Fruit fly (Drosophila melanogaster): ENCODE measurements around the gene CG32365.
A peak's percentile ranks its signal among the peaks of the same experiment; 100 is the strongest.

The CG32365 gene

DNA sequence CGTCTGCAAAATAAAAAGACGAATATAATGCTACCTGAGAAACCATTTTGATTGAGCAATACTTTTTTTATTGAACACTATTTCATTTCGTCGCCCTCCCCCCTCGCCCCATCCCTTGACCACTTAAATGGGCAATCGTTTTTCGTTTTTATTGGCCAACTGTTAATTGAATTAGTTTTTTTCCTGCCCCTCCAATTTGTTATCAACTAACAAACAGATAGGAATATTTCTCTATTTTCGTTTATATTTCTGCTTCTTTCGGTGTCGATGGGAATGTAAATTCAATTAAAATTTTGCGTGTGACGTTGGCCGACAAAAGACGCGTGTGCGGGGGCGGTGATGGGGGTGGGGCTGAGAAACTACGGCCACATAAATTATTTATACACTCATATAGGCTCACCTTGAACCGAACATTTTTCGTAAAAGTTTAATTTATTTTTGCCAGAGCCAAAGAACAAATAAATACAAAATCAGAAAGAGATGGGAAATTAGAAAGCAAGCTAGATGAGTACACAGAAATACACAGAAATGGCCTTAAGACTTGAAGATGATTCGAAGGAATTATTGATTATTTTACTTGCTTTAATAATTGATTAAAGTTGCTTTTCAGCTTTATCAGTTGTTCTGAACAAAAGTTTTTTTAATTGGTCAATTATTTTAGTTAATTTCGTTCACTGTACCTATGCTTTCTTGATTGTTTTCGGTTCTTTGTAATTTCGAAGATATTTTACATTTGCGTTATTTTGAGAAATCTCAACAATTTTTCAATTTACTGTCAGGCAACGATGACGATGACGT, 8.0 kb upstream of the CG32365 start (continued):
- TF ChIP-seq Sox102F (GFP tag; optimal IDR thresholded peaks at IDR 0.05) (peak; percentile 48), CG14667 (GFP tag; IDR thresholded peaks at IDR 0.05) (peak; percentile 46), unc-4 (GFP tag; IDR thresholded peaks at IDR 0.05; ENCODE audit: partially characterized antibody) (no peak), Chrac-16 (GFP tag; optimal IDR thresholded peaks at IDR 0.05) (peak; percentile 30), lilli (GFP tag; optimal IDR thresholded peaks at IDR 0.05) (peak; percentile 63), CG10147 (GFP tag; optimal IDR thresholded peaks at IDR 0.05) (no peak), sr (GFP tag; IDR thresholded peaks at IDR 0.05) (peak; percentile 81), CkIIα-i1 (GFP tag; IDR thresholded peaks at IDR 0.05) (no peak), chn (GFP tag; optimal IDR thresholded peaks at IDR 0.05) (no peak), wdn (GFP tag; IDR thresholded peaks at IDR 0.05) (peak; percentile 74; the same call in 1 of the 2 replicates), grn (GFP tag; optimal IDR thresholded peaks at IDR 0.05) (no peak), CG10543 (GFP tag; optimal IDR thresholded peaks at IDR 0.05) (peak; percentile 29), CG3281 (GFP tag; optimal IDR thresholded peaks at IDR 0.05) (peak; percentile 35), bigmax (GFP tag; optimal IDR thresholded peaks at IDR 0.05) (no peak), Eip74EF (GFP tag; optimal IDR thresholded peaks at IDR 0.05) (peak in 1 of 2 experiments; percentile 48), CG31224 (GFP tag; IDR thresholded peaks at IDR 0.05) (peak; percentile 69), CG15011 (GFP tag; optimal IDR thresholded peaks at IDR 0.05) (no peak), eve (GFP tag; optimal IDR thresholded peaks at IDR 0.05) (peak in 1 of 2 experiments; percentile 51), ara (GFP tag; IDR thresholded peaks at IDR 0.05) (peak; percentile 65; the same call in 1 of the 2 replicates), seq (GFP tag; IDR thresholded peaks at IDR 0.05) (no peak), Vsx1 (GFP tag; optimal IDR thresholded peaks at IDR 0.05) (no peak), trh (GFP tag; optimal IDR thresholded peaks at IDR 0.05) (no peak), Rx (GFP tag; IDR thresholded peaks at IDR 0.05) (peak; percentile 46; the same call in 1 of the 2 replicates), CG11456 (GFP tag; IDR thresholded peaks at IDR 0.05) (peak; percentile 69; the same call in 2 of the 3 replicates), slou (GFP tag; optimal IDR thresholded peaks at IDR 0.05) (peak; percentile 33), CG12744 (GFP tag; optimal IDR thresholded peaks at IDR 0.05) (peak; percentile 24), Ets65A (GFP tag) (peak; percentile 88), CG2678 (tag; optimal IDR thresholded peaks at IDR 0.05) (peak; percentile 70), Gug (GFP tag; IDR thresholded peaks at IDR 0.05) (0 out of 4 replicates have a peak, but pooled peaks have one; percentile 29), Dip3 (GFP tag; optimal IDR thresholded peaks at IDR 0.05) (peak; percentile 38), CG9437 (GFP tag; optimal IDR thresholded peaks at IDR 0.05) (peak; percentile 6), Bdp1 (GFP tag; optimal IDR thresholded peaks at IDR 0.05) (no peak), mld (GFP tag; IDR thresholded peaks at IDR 0.05; ENCODE audit: partially characterized antibody) (no peak), CG1529 (GFP tag; optimal IDR thresholded peaks at IDR 0.05) (no peak), prd (optimal IDR thresholded peaks at IDR 0.05) (no peak), prd (GFP tag; IDR thresholded peaks at IDR 0.05) (peak; percentile 79), CG43689 (GFP tag; IDR thresholded peaks at IDR 0.05) (peak; percentile 25; the same call in 1 of the 2 replicates), CG4854 (GFP tag; optimal IDR thresholded peaks at IDR 0.05) (no peak), repo (GFP tag; optimal IDR thresholded peaks at IDR 0.05) (no peak), Kr (GFP tag; optimal IDR thresholded peaks at IDR 0.05) (no peak), CG17186 (GFP tag; optimal IDR thresholded peaks at IDR 0.05) (no peak), MTF-1 (GFP tag; optimal IDR thresholded peaks at IDR 0.05; ENCODE audit: borderline replicate concordance) (no peak), ftz-f1 (GFP tag; optimal IDR thresholded peaks at IDR 0.05) (peak; percentile 76), CG8924 (tag; optimal IDR thresholded peaks at IDR 0.05) (peak; percentile 36), wek (GFP tag; optimal IDR thresholded peaks at IDR 0.05) (no peak), Six4 (GFP tag; optimal IDR thresholded peaks at IDR 0.05) (peak; percentile 4), dpn (GFP tag; optimal IDR thresholded peaks at IDR 0.05) (peak; percentile 45 to 71), NC2α (GFP tag; optimal IDR thresholded peaks at IDR 0.05) (no peak), dimm (GFP tag; IDR thresholded peaks at IDR 0.05) (peak; percentile 25; the same call in 1 of the 2 replicates), CG10654 (GFP tag; optimal IDR thresholded peaks at IDR 0.05) (no peak)

Data from whole organism, embryonic.